Worm (Caenorhabditis elegans): ENCODE measurements around the gene sel-11.

The sel-11 gene

ce11 chrV:11817263-11817726, 50.2 kb downstream of the sel-11 start:
- peak; percentile 48 for TF ChIP-seq mep-1 (tag; optimal IDR thresholded peaks at IDR 0.05)
- peak; percentile 63 for TF ChIP-seq lin-38 (GFP tag; IDR thresholded peaks at IDR 0.05)
- TF ChIP-seq dmd-6 (GFP tag; IDR thresholded peaks at IDR 0.05): peak; percentile 25; the same call in 1 of the 2 replicates
- TF ChIP-seq Y75B8A.6 (GFP tag; IDR thresholded peaks at IDR 0.05): peak; percentile 7; the same call in 1 of the 2 replicates
- 0 out of 2 replicates have a peak, but pooled peaks have one; percentile 72 for TF ChIP-seq nhr-42 (GFP tag; IDR thresholded peaks at IDR 0.05)
- no peak for TF ChIP-seq lin-15B (tag; optimal IDR thresholded peaks at IDR 0.05)
- TF ChIP-seq php-3 (GFP tag; IDR thresholded peaks at IDR 0.05): peak; percentile 58; the same call in 1 of the 2 replicates
- TF ChIP-seq zfp-3 (GFP tag; conservative IDR thresholded peaks at IDR 0.05): peak; percentile 91
- TF ChIP-seq snpc-4 (tag; optimal IDR thresholded peaks at IDR 0.05): no peak
- 0 out of 2 replicates have a peak, but pooled peaks have one; percentile 26 for TF ChIP-seq saeg-2 (GFP tag; IDR thresholded peaks at IDR 0.05)
- no peak for TF ChIP-seq skn-1 (tag; optimal IDR thresholded peaks at IDR 0.05)
- 0 out of 4 replicates have a peak, but pooled peaks of 1 of the 2 experiments have one; percentile 29 for TF ChIP-seq madf-5 (GFP tag; IDR thresholded peaks at IDR 0.05)
- TF ChIP-seq lsy-2 (tag; optimal IDR thresholded peaks at IDR 0.05): peak in 1 of 2 experiments; percentile 24
- TF ChIP-seq T26A8.4 (GFP tag; IDR thresholded peaks at IDR 0.05): peak; percentile 74
- TF ChIP-seq Y105C5A.15 (GFP tag; IDR thresholded peaks at IDR 0.05): 0 out of 2 replicates have a peak, but pooled peaks have one; percentile 59
- no peak for TF ChIP-seq ceh-32 (tag; optimal IDR thresholded peaks at IDR 0.05; ENCODE audit: poor library complexity)
- TF ChIP-seq ZK546.5 (tag; optimal IDR thresholded peaks at IDR 0.05): no peak
- no peak for TF ChIP-seq pqm-1 (tag; optimal IDR thresholded peaks at IDR 0.05)
- 0 out of 2 replicates have a peak, but pooled peaks have one; percentile 10 for TF ChIP-seq lim-7 (GFP tag; IDR thresholded peaks at IDR 0.05)
- TF ChIP-seq pha-4 (GFP tag; IDR thresholded peaks at IDR 0.05): peak; percentile 72; the same call in 1 of the 2 replicates
- no peak for TF ChIP-seq pha-4 (tag; optimal IDR thresholded peaks at IDR 0.05)
- peak; percentile 69; the same call in 1 of the 2 replicates for TF ChIP-seq D1046.2 (GFP tag; IDR thresholded peaks at IDR 0.05)
- TF ChIP-seq hmg-1.1 (GFP tag; IDR thresholded peaks at IDR 0.05): peak; percentile 24; the same call in 1 of the 2 replicates
- peak in 1 of 2 experiments; percentile 11 for TF ChIP-seq hif-1 (tag; optimal IDR thresholded peaks at IDR 0.05)
- TF ChIP-seq hlh-11 (tag; optimal IDR thresholded peaks at IDR 0.05): peak; percentile 4
- TF ChIP-seq F44E2.7 (GFP tag; IDR thresholded peaks at IDR 0.05): 0 out of 2 replicates have a peak, but pooled peaks have one; percentile 14
- peak; percentile 55 for TF ChIP-seq nhr-102 (tag; optimal IDR thresholded peaks at IDR 0.05)
- no peak for TF ChIP-seq F49E8.2 (tag; optimal IDR thresholded peaks at IDR 0.05; ENCODE audit: borderline replicate concordance)
- TF ChIP-seq spr-1 (tag; optimal IDR thresholded peaks at IDR 0.05): no peak
- peak; percentile 67 for TF ChIP-seq arid-1 (GFP tag; conservative IDR thresholded peaks at IDR 0.05)

- no peak for TF ChIP-seq php-3 (GFP tag; IDR thresholded peaks at IDR 0.05)
- TF ChIP-seq ZK337.2 (GFP tag; IDR thresholded peaks at IDR 0.05): no peak
- TF ChIP-seq lim-7 (GFP tag; IDR thresholded peaks at IDR 0.05): no peak
- TF ChIP-seq Y75B8A.6 (GFP tag; IDR thresholded peaks at IDR 0.05): no peak
- TF ChIP-seq R02D3.7 (tag; optimal IDR thresholded peaks at IDR 0.05): no peak
- TF ChIP-seq dmd-9 (GFP tag; IDR thresholded peaks at IDR 0.05): no peak
- TF ChIP-seq jun-1 (tag; optimal IDR thresholded peaks at IDR 0.05): no peak
- no peak for TF ChIP-seq nhr-28 (tag; optimal IDR thresholded peaks at IDR 0.05)
- no peak for TF ChIP-seq rbr-2 (tag; optimal IDR thresholded peaks at IDR 0.05)
- TF ChIP-seq lsy-2 (tag; optimal IDR thresholded peaks at IDR 0.05): no peak
- TF ChIP-seq D1046.2 (GFP tag; IDR thresholded peaks at IDR 0.05): 0 out of 2 replicates have a peak, but pooled peaks have one; percentile 11
- no peak for TF ChIP-seq ceh-44 (GFP tag; IDR thresholded peaks at IDR 0.05)
- TF ChIP-seq lin-29 (GFP tag; IDR thresholded peaks at IDR 0.05): no peak
- TF ChIP-seq fos-1 (tag; optimal IDR thresholded peaks at IDR 0.05): no peak
- TF ChIP-seq madf-9 (GFP tag; conservative IDR thresholded peaks at IDR 0.05): no peak
- no peak for TF ChIP-seq unc-39 (tag; optimal IDR thresholded peaks at IDR 0.05)
- TF ChIP-seq egl-27 (tag; optimal IDR thresholded peaks at IDR 0.05): no peak
- TF ChIP-seq gei-8 (GFP tag; optimal IDR thresholded peaks at IDR 0.05): no peak
- TF ChIP-seq mdl-1 (tag; optimal IDR thresholded peaks at IDR 0.05): no peak
- TF ChIP-seq daf-12 (tag; optimal IDR thresholded peaks at IDR 0.05): no peak
- no peak for TF ChIP-seq tra-1 (GFP tag; IDR thresholded peaks at IDR 0.05)
- TF ChIP-seq attf-4 (tag; optimal IDR thresholded peaks at IDR 0.05): no peak
- no peak for TF ChIP-seq ceh-28 (tag; optimal IDR thresholded peaks at IDR 0.05)
- TF ChIP-seq nhr-237 (tag; optimal IDR thresholded peaks at IDR 0.05): no peak
- TF ChIP-seq tag-97 (GFP tag; IDR thresholded peaks at IDR 0.05): no peak
- no peak for TF ChIP-seq snpc-1.2 (GFP tag; IDR thresholded peaks at IDR 0.05)
- TF ChIP-seq hlh-11 (tag; optimal IDR thresholded peaks at IDR 0.05): no peak
Measured at ce11 chrV:11818064-11818463, 50.9 kb downstream of the sel-11 start.

All from whole organism, L4 larva.